Fruit fly (Drosophila melanogaster): ENCODE data around the gene CG10208.

CG10208 gene

DNA sequence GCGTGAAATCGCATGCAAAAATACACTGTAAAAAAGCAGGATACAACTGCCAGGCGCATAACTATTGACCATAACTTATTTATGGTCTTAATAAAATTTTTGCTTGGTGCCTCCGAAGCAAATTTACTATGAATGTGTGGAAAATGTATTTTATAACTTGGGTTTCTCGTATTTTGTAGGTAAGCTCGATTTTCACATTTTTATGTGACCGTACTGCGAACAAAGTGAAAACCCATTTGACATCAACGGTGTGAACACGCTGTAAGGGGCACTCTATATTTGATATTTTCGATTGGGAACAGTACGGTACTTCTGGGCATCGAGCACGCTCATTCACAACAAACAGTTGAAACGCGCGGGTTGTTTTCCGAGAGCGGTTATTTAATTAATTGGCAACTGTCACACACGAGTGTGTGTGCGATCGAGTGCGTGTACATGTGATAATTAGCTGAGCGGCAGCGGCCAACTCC, 7.6 kb upstream of the CG10208 start, which contains the start of the genes Nup98-96 and mbc (continued):
- TF ChIP-seq CG8632 (GFP tag; optimal IDR thresholded peaks at IDR 0.05) (peak; percentile 60), fkh (GFP tag; optimal IDR thresholded peaks at IDR 0.05) (peak; percentile 69), fd85E (GFP tag; optimal IDR thresholded peaks at IDR 0.05) (peak; percentile 57), Eip78C (GFP tag) (peak; percentile 86), CG34406 (GFP tag; optimal IDR thresholded peaks at IDR 0.05) (peak; percentile 80), dac (GFP tag; optimal IDR thresholded peaks at IDR 0.05) (peak; percentile 78), lz (GFP tag; optimal IDR thresholded peaks at IDR 0.05) (peak; percentile 91), fd59A (GFP tag; optimal IDR thresholded peaks at IDR 0.05) (peak; percentile 64), CG11902 (GFP tag; optimal IDR thresholded peaks at IDR 0.05) (peak; percentile 89), acj6 (GFP tag; optimal IDR thresholded peaks at IDR 0.05) (peak; percentile 86), CG8119 (GFP tag; IDR thresholded peaks at IDR 0.05) (0 out of 3 replicates have a peak, but pooled peaks have one; percentile 27), Lpt (GFP tag; optimal IDR thresholded peaks at IDR 0.05) (peak; percentile 55), Hr4 (GFP tag; optimal IDR thresholded peaks at IDR 0.05) (peak; percentile 88), CG1621 (tag; optimal IDR thresholded peaks at IDR 0.05) (peak; percentile 77), Smox (GFP tag; optimal IDR thresholded peaks at IDR 0.05) (peak; percentile 88), topi (GFP tag; optimal IDR thresholded peaks at IDR 0.05) (peak; percentile 85), Eip93F (GFP tag; optimal IDR thresholded peaks at IDR 0.05) (no peak), Hr39 (GFP tag; optimal IDR thresholded peaks at IDR 0.05) (peak; percentile 94), svp (GFP tag) (peak; percentile 92), cyc (GFP tag; optimal IDR thresholded peaks at IDR 0.05) (peak; percentile 93), CG6854 (GFP tag; optimal IDR thresholded peaks at IDR 0.05) (peak; percentile 78)

DNA sequence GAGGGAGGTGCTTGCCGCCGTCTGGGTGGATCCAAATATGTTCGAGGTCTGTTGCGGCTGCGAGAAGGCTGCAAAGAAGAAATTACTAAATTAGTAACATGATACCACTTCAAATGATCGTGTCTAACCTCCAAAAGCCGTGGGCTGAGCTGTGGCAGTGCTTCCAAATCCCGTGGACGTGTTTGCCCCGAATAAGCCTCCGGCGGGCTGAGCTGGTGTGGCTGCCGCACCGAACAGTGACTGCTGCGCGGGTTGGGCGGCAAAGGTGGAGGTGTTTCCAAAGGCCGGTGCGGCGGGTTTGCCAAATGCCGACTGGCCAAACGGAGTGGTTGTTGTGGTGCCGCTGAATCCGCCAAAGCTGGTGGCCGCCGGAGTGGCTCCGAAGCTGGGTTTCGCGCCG, 6.8 kb upstream of the CG10208 start:
- TF ChIP-seq Smox (GFP tag; optimal IDR thresholded peaks at IDR 0.05) (no peak), net (GFP tag; optimal IDR thresholded peaks at IDR 0.05) (no peak)

DNA sequence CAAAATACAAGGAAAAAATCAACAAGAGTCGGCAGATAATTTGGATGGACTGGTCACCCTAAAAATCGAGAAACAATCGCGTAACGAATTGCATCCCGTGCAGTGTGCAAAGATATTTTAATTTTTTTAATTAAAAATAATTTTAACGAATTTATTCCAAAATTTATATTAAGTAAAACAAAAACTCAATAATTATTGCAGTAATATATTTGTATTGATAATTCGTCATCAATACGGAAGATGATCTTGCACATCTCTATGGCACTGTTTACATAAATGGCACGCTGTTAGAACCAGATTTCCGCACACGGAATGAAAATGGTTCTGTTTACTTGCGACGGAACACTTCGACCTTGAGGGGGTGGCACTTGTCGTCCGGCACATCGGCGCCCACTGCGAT, 1.1 kb downstream of the CG10208 start, which contains the start of gene tst:
Gene tst, minus strand, starts transcription at position 52 of the 400 bp plus-strand sequence.
- TF ChIP-seq svp (GFP tag) (no peak), Ets96B (tag; optimal IDR thresholded peaks at IDR 0.05) (peak; percentile 88), Sox102F (GFP tag; optimal IDR thresholded peaks at IDR 0.05) (peak; percentile 74), CG10669 (GFP tag; optimal IDR thresholded peaks at IDR 0.05) (peak; percentile 84), CG6808 (GFP tag; optimal IDR thresholded peaks at IDR 0.05) (no peak), Met (GFP tag; optimal IDR thresholded peaks at IDR 0.05) (no peak), esn (GFP tag; optimal IDR thresholded peaks at IDR 0.05) (peak; percentile 88), CG32006 (GFP tag; optimal IDR thresholded peaks at IDR 0.05) (peak; percentile 93), Eip93F (GFP tag; optimal IDR thresholded peaks at IDR 0.05) (peak; percentile 39), CG10631 (GFP tag; optimal IDR thresholded peaks at IDR 0.05) (peak; percentile 96), CG11762 (GFP tag; optimal IDR thresholded peaks at IDR 0.05; ENCODE audit: insufficient read depth) (peak; percentile 80), pdm3 (GFP tag; optimal IDR thresholded peaks at IDR 0.05) (peak; percentile 81), CG34406 (GFP tag; optimal IDR thresholded peaks at IDR 0.05) (peak; percentile 87), CG8319 (GFP tag; optimal IDR thresholded peaks at IDR 0.05) (peak; percentile 81), vri (GFP tag; optimal IDR thresholded peaks at IDR 0.05) (peak; percentile 62), CG9139 (GFP tag; optimal IDR thresholded peaks at IDR 0.05) (no peak), dsx (GFP tag; optimal IDR thresholded peaks at IDR 0.05; ENCODE audit: poor library complexity, severe bottlenecking) (peak; percentile 85), spab (GFP tag; optimal IDR thresholded peaks at IDR 0.05) (peak; percentile 67), CG3919 (GFP tag; optimal IDR thresholded peaks at IDR 0.05) (peak; percentile 86), Blimp-1 (GFP tag; optimal IDR thresholded peaks at IDR 0.05) (peak; percentile 56), Hr38 (GFP tag; optimal IDR thresholded peaks at IDR 0.05) (no peak), CG11294 (GFP tag; IDR thresholded peaks at IDR 0.05) (peak; percentile 93), CG1621 (tag; optimal IDR thresholded peaks at IDR 0.05) (peak; percentile 61), dac (GFP tag; optimal IDR thresholded peaks at IDR 0.05) (peak; percentile 77), Sox15 (GFP tag; optimal IDR thresholded peaks at IDR 0.05) (peak; percentile 85), Hr39 (GFP tag; optimal IDR thresholded peaks at IDR 0.05) (peak; percentile 77), Ets21C (GFP tag; optimal IDR thresholded peaks at IDR 0.05) (no peak), Gug (GFP tag; IDR thresholded peaks at IDR 0.05) (peak; percentile 95), CG6854 (GFP tag; optimal IDR thresholded peaks at IDR 0.05) (peak; percentile 29), ss (GFP tag; optimal IDR thresholded peaks at IDR 0.05) (no peak), fkh (GFP tag; optimal IDR thresholded peaks at IDR 0.05) (peak; percentile 90), salr (GFP tag; optimal IDR thresholded peaks at IDR 0.05) (peak in 1 of 2 experiments; percentile 61), CG16779 (tag; optimal IDR thresholded peaks at IDR 0.05) (no peak)

Measured in whole organism, prepupa.